Fruit fly (Drosophila melanogaster) whole organism, embryonic: Measurements from ENCODE around the gene CG9184.

Experiments used
- C15 ChIP-seq: fragments of 200-800 bp; sonication (Bioruptor generic); IDR thresholded peaks from 3 replicates; pipeline ENCODE4 v1.3.6; 2022; ENCODE audit warnings: missing biosample characterization, missing genetic modification characterization
- CG11247 ChIP-seq: fragments of 200-800 bp; sonication (Bioruptor generic); IDR thresholded peaks from 2 replicates; pipeline ENCODE4 v1.3.6; 2022; ENCODE audit warnings: missing biosample characterization, missing genetic modification characterization
- CG11504 ChIP-seq: fragments of 200-800 bp; sonication (Bioruptor generic); optimal IDR thresholded peaks from 3 replicates; lab custom pipeline; 2019; ENCODE audit warnings: missing biosample characterization, mild to moderate bottlenecking, missing genetic modification characterization, moderate library complexity
- CG11695 ChIP-seq: fragments of 200-800 bp; sonication (Bioruptor generic); IDR thresholded peaks from 3 replicates; pipeline ENCODE4 v1.3.6; 2022; ENCODE audit warnings: missing biosample characterization, missing genetic modification characterization
- CG12104 ChIP-seq: fragments of 200-800 bp; sonication (Bioruptor generic); optimal IDR thresholded peaks from 3 replicates; lab custom pipeline; 2016; ENCODE audit warnings: missing biosample characterization, missing genetic modification characterization
- CG12659 ChIP-seq: fragments of 200-800 bp; sonication (Bioruptor generic); optimal IDR thresholded peaks from 3 replicates; lab custom pipeline; 2017; ENCODE audit warnings: mild to moderate bottlenecking, missing biosample characterization, missing genetic modification reagents, missing genetic modification characterization
- CG15696 ChIP-seq: fragments of 200-800 bp; sonication (Bioruptor generic); optimal IDR thresholded peaks from 2 replicates; lab custom pipeline; 2019; ENCODE audit warnings: missing biosample characterization, mild to moderate bottlenecking, missing genetic modification characterization, moderate library complexity
- CG17186 ChIP-seq: fragments of 200-800 bp; sonication (Bioruptor generic); optimal IDR thresholded peaks from 3 replicates; lab custom pipeline; 2017; ENCODE audit warnings: missing biosample characterization, missing genetic modification reagents, missing genetic modification characterization
- CG17829 ChIP-seq: fragments of 200-800 bp; optimal IDR thresholded peaks from 2 replicates; lab custom pipeline; 2019; ENCODE audit warnings: missing biosample characterization, mild to moderate bottlenecking, missing genetic modification characterization, moderate library complexity
- CG18476 ChIP-seq: fragments of 200-800 bp; sonication (Bioruptor generic); optimal IDR thresholded peaks from 2 replicates; lab custom pipeline; 2016; ENCODE audit warnings: missing biosample characterization, mild to moderate bottlenecking, missing genetic modification characterization
- CG2875 ChIP-seq: fragments of 200-800 bp; sonication (Bioruptor generic); optimal IDR thresholded peaks from 2 replicates; lab custom pipeline; 2017; ENCODE audit warnings: missing biosample characterization, mild to moderate bottlenecking, missing genetic modification characterization, missing genetic modification reagents
- CG31224 ChIP-seq: fragments of 200-800 bp; sonication (Bioruptor generic); IDR thresholded peaks from 2 replicates; pipeline ENCODE4 v1.3.6; 2022; ENCODE audit warnings: missing biosample characterization, missing genetic modification characterization
- CG42726 ChIP-seq: fragments of 200-800 bp; sonication (Bioruptor generic); IDR thresholded peaks from 2 replicates; pipeline ENCODE4 v1.3.6; 2022; ENCODE audit warnings: missing biosample characterization, missing genetic modification characterization; ENCODE audit not compliant: partially characterized antibody
- CG4854 ChIP-seq: fragments of 200-800 bp; sonication (Bioruptor generic); optimal IDR thresholded peaks from 2 replicates; lab custom pipeline; 2016; ENCODE audit warnings: missing biosample characterization, missing genetic modification characterization, inconsistent platforms
- CG6683 ChIP-seq: fragments of 200-800 bp; sonication (Bioruptor generic); optimal IDR thresholded peaks from 2 replicates; lab custom pipeline; 2017; ENCODE audit warnings: missing biosample characterization, mild to moderate bottlenecking, missing genetic modification characterization, missing genetic modification reagents
- CG8924 ChIP-seq: fragments of 200-800 bp; optimal IDR thresholded peaks from 3 replicates; lab custom pipeline; 2019; ENCODE audit warnings: missing biosample characterization, mild to moderate bottlenecking, missing genetic modification characterization, moderate library complexity
- CG9609 ChIP-seq: fragments of 200-800 bp; sonication (Bioruptor generic); optimal IDR thresholded peaks from 3 replicates; lab custom pipeline; 2016; ENCODE audit warnings: missing biosample characterization, missing genetic modification characterization
- D19A ChIP-seq: fragments of 200-800 bp; optimal IDR thresholded peaks from 3 replicates; lab custom pipeline; 2019; ENCODE audit warnings: missing biosample characterization, mild to moderate bottlenecking, missing genetic modification characterization, moderate library complexity
- Dek ChIP-seq: fragments of 200-800 bp; sonication (Bioruptor generic); optimal IDR thresholded peaks from 3 replicates; lab custom pipeline; 2019; ENCODE audit warnings: missing biosample characterization, mild to moderate bottlenecking, missing genetic modification characterization, moderate library complexity
- Ets65A ChIP-seq: fragments of 200-800 bp; sonication (Bioruptor generic); peaks from one replicate; lab custom pipeline; 2016; ENCODE audit warnings: missing biosample characterization, missing genetic modification characterization
- HLH4C ChIP-seq: fragments of 200-800 bp; sonication (Bioruptor generic); IDR thresholded peaks from 3 replicates; pipeline ENCODE4 v1.3.6; 2022; ENCODE audit warnings: missing biosample characterization, missing genetic modification characterization; ENCODE audit not compliant: partially characterized antibody
- Lhr ChIP-seq: fragments of 200-800 bp; sonication (Bioruptor generic); optimal IDR thresholded peaks from 3 replicates; lab custom pipeline; 2017; ENCODE audit warnings: mild to moderate bottlenecking, missing biosample characterization, missing genetic modification reagents, missing genetic modification characterization
- Mad ChIP-seq: fragments of 200-800 bp; sonication (Bioruptor generic); optimal IDR thresholded peaks from 2 replicates; lab custom pipeline; 2016; ENCODE audit warnings: missing biosample characterization, missing genetic modification characterization
- NC2β ChIP-seq: fragments of 200-800 bp; sonication (Bioruptor generic); optimal IDR thresholded peaks from 2 replicates; lab custom pipeline; 2016; ENCODE audit warnings: missing biosample characterization, missing genetic modification characterization
- Neu2 ChIP-seq: fragments of 200-800 bp; sonication (Bioruptor generic); optimal IDR thresholded peaks from 3 replicates; lab custom pipeline; 2016; ENCODE audit warnings: missing biosample characterization, missing genetic modification characterization, borderline replicate concordance
- PHDP ChIP-seq: fragments of 200-800 bp; sonication (Bioruptor generic); optimal IDR thresholded peaks from 3 replicates; lab custom pipeline; 2018; ENCODE audit warnings: missing biosample characterization, mild to moderate bottlenecking, missing genetic modification characterization, moderate library complexity
- Ravus ChIP-seq: fragments of 200-800 bp; sonication (Bioruptor generic); IDR thresholded peaks from 2 replicates; pipeline ENCODE4 v1.3.6; 2022; ENCODE audit warnings: missing biosample characterization, missing genetic modification characterization
- Six4 ChIP-seq: fragments of 200-800 bp; sonication (Bioruptor generic); optimal IDR thresholded peaks from 2 replicates; lab custom pipeline; 2016; ENCODE audit warnings: missing biosample characterization, missing genetic modification characterization
- Spps ChIP-seq: fragments of 200-800 bp; sonication (Bioruptor generic); optimal IDR thresholded peaks from 2 replicates; lab custom pipeline; 2018; ENCODE audit warnings: missing biosample characterization, mild to moderate bottlenecking, missing genetic modification characterization
- ab ChIP-seq: fragments of 200-800 bp; sonication (Bioruptor generic); optimal IDR thresholded peaks from 2 replicates; lab custom pipeline; 2016; ENCODE audit warnings: missing biosample characterization, missing genetic modification characterization
- bsh ChIP-seq, 2 experiments: fragments of 200-800 bp; sonication (Bioruptor generic); optimal IDR thresholded peaks; 2 replicates each; lab custom pipeline; 2017 to 2018; ENCODE audit warnings: mild to moderate bottlenecking in 2 of 2, missing biosample characterization in 2 of 2, missing genetic modification characterization in 2 of 2, moderate library complexity in 1 of 2
- ci ChIP-seq: fragments of 200-800 bp; sonication (Bioruptor generic); IDR thresholded peaks from 3 replicates; pipeline ENCODE4 v1.3.6; 2022; ENCODE audit warnings: missing biosample characterization, missing genetic modification characterization
- disco-r ChIP-seq: fragments of 200-800 bp; sonication (Bioruptor generic); optimal IDR thresholded peaks from 2 replicates; lab custom pipeline; 2016; ENCODE audit warnings: missing biosample characterization, missing genetic modification characterization
- exex ChIP-seq: fragments of 200-800 bp; sonication (Bioruptor generic); optimal IDR thresholded peaks from 4 replicates; lab custom pipeline; 2018; ENCODE audit warnings: missing biosample characterization, mild to moderate bottlenecking, missing genetic modification characterization, moderate library complexity
- grau ChIP-seq: fragments of 200-800 bp; optimal IDR thresholded peaks from 3 replicates; lab custom pipeline; 2019; ENCODE audit warnings: missing biosample characterization, mild to moderate bottlenecking, missing genetic modification characterization, moderate library complexity
- gsb ChIP-seq: fragments of 200-800 bp; sonication (Bioruptor generic); IDR thresholded peaks from 2 replicates; pipeline ENCODE4 v1.3.6; 2022; ENCODE audit warnings: missing biosample characterization, missing genetic modification characterization
- lov ChIP-seq, 2 experiments: fragments of 200-800 bp in 1 of 2; fragments of >200 bp in 1 of 2; sonication (Bioruptor generic) in 1 of 2; IDR thresholded peaks in 1 of 2; optimal IDR thresholded peaks in 1 of 2; 2 replicates in 1 of 2; 3 replicates in 1 of 2; pipeline versions ENCODE4 v1.3.6 to Lab custom; 2017 to 2022; ENCODE audit warnings: missing biosample characterization in 1 of 2, missing genetic modification characterization in 1 of 2
- mirr ChIP-seq: fragments of 200-800 bp; sonication (Bioruptor generic); optimal IDR thresholded peaks from 3 replicates; lab custom pipeline; 2018; ENCODE audit warnings: missing biosample characterization, mild to moderate bottlenecking, missing genetic modification characterization
- mld ChIP-seq: fragments of 200-800 bp; sonication (Bioruptor generic); IDR thresholded peaks from 3 replicates; pipeline ENCODE4 v1.3.6; 2022; ENCODE audit warnings: missing biosample characterization, missing genetic modification characterization; ENCODE audit not compliant: partially characterized antibody
- nom ChIP-seq: fragments of 200-800 bp; sonication (Bioruptor generic); optimal IDR thresholded peaks from 2 replicates; lab custom pipeline; 2017; ENCODE audit warnings: missing biosample characterization, missing genetic modification characterization, mild to moderate bottlenecking, moderate library complexity, missing genetic modification reagents
- psq ChIP-seq: fragments of 200-800 bp; sonication (Bioruptor generic); optimal IDR thresholded peaks from 2 replicates; lab custom pipeline; 2017; ENCODE audit warnings: missing biosample characterization, missing genetic modification characterization
- ro ChIP-seq: fragments of 200-800 bp; sonication (Bioruptor generic); IDR thresholded peaks from 2 replicates; pipeline ENCODE4 v1.3.6; 2022; ENCODE audit warnings: missing biosample characterization, missing genetic modification characterization
- row ChIP-seq: fragments of 200-800 bp; sonication (Bioruptor generic); IDR thresholded peaks from 3 replicates; pipeline ENCODE4 v1.3.6; 2022; ENCODE audit warnings: missing biosample characterization, missing genetic modification characterization
- sens-2 ChIP-seq: fragments of 200-800 bp; sonication (Bioruptor generic); IDR thresholded peaks from 2 replicates; pipeline ENCODE4 v1.3.6; 2022; ENCODE audit warnings: missing biosample characterization, missing genetic modification characterization
- sim ChIP-seq: fragments of 200-800 bp; sonication (Bioruptor generic); IDR thresholded peaks from 2 replicates; pipeline ENCODE4 v1.3.6; 2022; ENCODE audit warnings: missing biosample characterization, missing genetic modification characterization
- sob ChIP-seq: fragments of 200-800 bp; sonication (Bioruptor generic); IDR thresholded peaks from 2 replicates; pipeline ENCODE4 v1.3.6; 2022; ENCODE audit warnings: missing biosample characterization, missing genetic modification characterization
- ttk ChIP-seq: fragments of 200-800 bp; sonication (Bioruptor generic); IDR thresholded peaks from 2 replicates; pipeline ENCODE4 v2.1.2; 2022; ENCODE audit warnings: missing biosample characterization, missing genetic modification characterization
- tup ChIP-seq: fragments of 200-800 bp; sonication (Bioruptor generic); optimal IDR thresholded peaks from 2 replicates; lab custom pipeline; 2016; ENCODE audit warnings: missing biosample characterization, mild to moderate bottlenecking, missing genetic modification characterization, moderate library complexity
- vfl ChIP-seq: fragments of 200-800 bp; sonication (Bioruptor generic); optimal IDR thresholded peaks from 2 replicates; lab custom pipeline; 2016; ENCODE audit warnings: missing biosample characterization, missing genetic modification characterization
- wek ChIP-seq: fragments of 200-800 bp; sonication (Bioruptor generic); optimal IDR thresholded peaks from 3 replicates; lab custom pipeline; 2018; ENCODE audit warnings: missing biosample characterization, mild to moderate bottlenecking, missing genetic modification characterization, moderate library complexity
- zfh1 ChIP-seq: fragments of 200-800 bp; sonication (Bioruptor generic); IDR thresholded peaks from 3 replicates; pipeline ENCODE4 v1.3.6; 2022; ENCODE audit warnings: missing biosample characterization, missing genetic modification characterization

CG9184 gene

dm6 chr3L:1331542-1331941 is 8.9 kb upstream of the CG9184 start, which contains the start of gene msd1 (continued):
- TF ChIP-seq CG17829 (tag; lab: Kevin White, UChicago), result no peak
- no peak for TF ChIP-seq ttk
- TF ChIP-seq CG9609 (GFP tag; lab: Kevin White, UChicago), result no peak
- TF ChIP-seq zfh1 (GFP tag; lab: Robert Waterston, UW), result no peak
- no peak for TF ChIP-seq gsb
- TF ChIP-seq HLH4C, result no peak
- no peak for TF ChIP-seq nom (GFP tag; lab: Kevin White, UChicago)
- TF ChIP-seq CG8924 (tag; lab: Kevin White, UChicago), result no peak
- no peak for TF ChIP-seq Six4
- no peak for TF ChIP-seq CG18476 (GFP tag; lab: Kevin White, UChicago)
- no peak for TF ChIP-seq CG15696 (tag; lab: Kevin White, UChicago)
- TF ChIP-seq NC2β (GFP tag; lab: Kevin White, UChicago), result no peak
- no peak for TF ChIP-seq D19A (tag; lab: Kevin White, UChicago)
- no peak for TF ChIP-seq sim (GFP tag; lab: Robert Waterston, UW)
- TF ChIP-seq CG12659 (GFP tag; lab: Kevin White, UChicago), result no peak
- TF ChIP-seq Spps (tag; lab: Kevin White, UChicago), result no peak
- no peak for TF ChIP-seq mld (GFP tag; lab: Robert Waterston, UW)
- no peak for TF ChIP-seq bsh (GFP tag; optimal IDR thresholded peaks at IDR 0.05; lab: Kevin White, UChicago)
- no peak for TF ChIP-seq ro
- TF ChIP-seq CG31224 (GFP tag; lab: Robert Waterston, UW), result no peak
- TF ChIP-seq CG6683 (GFP tag; lab: Kevin White, UChicago), result no peak
- TF ChIP-seq sens-2 (GFP tag; lab: Robert Waterston, UW), result no peak

- TF ChIP-seq psq (GFP tag; lab: Kevin White, UChicago) (no peak), ci (GFP tag; lab: Robert Waterston, UW) (no peak), ab (GFP tag; lab: Kevin White, UChicago) (no peak), lov (optimal IDR thresholded peaks at IDR 0.05; lab: Kevin White, UChicago) (no peak), lov (GFP tag; IDR thresholded peaks at IDR 0.05; lab: Robert Waterston, UW) (no peak), grau (tag; lab: Kevin White, UChicago) (peak; percentile 77), C15 (no peak), Neu2 (GFP tag; lab: Kevin White, UChicago) (no peak), Ravus (no peak), PHDP (tag; lab: Kevin White, UChicago) (no peak), Lhr (GFP tag; lab: Kevin White, UChicago) (no peak), CG12104 (peak; percentile 14), CG11504 (no peak), mirr (GFP tag; lab: Kevin White, UChicago) (no peak), ttk (no peak), exex (no peak), Dek (tag; lab: Kevin White, UChicago) (no peak), tup (GFP tag; lab: Kevin White, UChicago) (no peak), sens-2 (GFP tag; lab: Robert Waterston, UW) (no peak), vfl (GFP tag; lab: Kevin White, UChicago) (no peak), wek (GFP tag; lab: Kevin White, UChicago) (no peak), CG42726 (no peak), sob (GFP tag; lab: Robert Waterston, UW) (no peak), Mad (GFP tag; lab: Kevin White, UChicago) (no peak), CG11247 (GFP tag; lab: Robert Waterston, UW) (no peak), CG17186 (no peak), CG11695 (GFP tag; lab: Robert Waterston, UW) (0 out of 3 replicates have a peak, but pooled peaks have one; percentile 17), CG4854 (GFP tag; lab: Kevin White, UChicago) (no peak), CG2875 (GFP tag; lab: Kevin White, UChicago) (no peak), Ets65A (peak; percentile 2), row (GFP tag; lab: Robert Waterston, UW) (peak; percentile 20; the same call in 1 of the 3 replicates), disco-r (GFP tag; lab: Kevin White, UChicago) (no peak)
These were observed 7.8 kb upstream of the CG9184 start for dm6 chr3L:1330420-1330819.
